Worm (Caenorhabditis elegans) whole organism, early embryonic: ENCODE measurements around the gene gst-33.
"Not testable (repeated sequence)": the region's sequence is repeated elsewhere in the genome, so short reads cannot be mapped to it uniquely, and the experiment has no call there.

Experiments
- B0310.2 ChIP-seq: sonication (generic microtip); optimal IDR thresholded peaks from 2 replicates; lab custom pipeline; 2016; ENCODE audit warnings: mild to moderate bottlenecking, missing genetic modification characterization, missing compliant biosample characterization
- F13C5.2 ChIP-seq: sonication (generic microtip); optimal IDR thresholded peaks from 2 replicates; lab custom pipeline; 2017; ENCODE audit warnings: mild to moderate bottlenecking, missing genetic modification characterization, inconsistent platforms, missing compliant biosample characterization
- aly-1 ChIP-seq: sonication (generic microtip); optimal IDR thresholded peaks from 2 replicates; lab custom pipeline; 2016; ENCODE audit warnings: missing genetic modification characterization, missing compliant biosample characterization
- ama-1 ChIP-seq: fragments of 150-350 bp; optimal IDR thresholded peaks from 2 replicates; lab custom pipeline; 2014
- ceh-13 ChIP-seq: fragments of 200-800 bp; sonication (Bioruptor generic); optimal IDR thresholded peaks from 2 replicates; lab custom pipeline; 2018; ENCODE audit warnings: mild to moderate bottlenecking, missing genetic modification characterization, missing compliant biosample characterization
- ceh-36 ChIP-seq: sonication (generic microtip); optimal IDR thresholded peaks from 2 replicates; lab custom pipeline; 2016; ENCODE audit warnings: missing genetic modification characterization, inconsistent platforms, missing compliant biosample characterization
- ets-7 ChIP-seq: sonication (generic microtip); optimal IDR thresholded peaks from 2 replicates; lab custom pipeline; 2016; ENCODE audit warnings: missing genotype, missing genetic modification characterization, missing compliant biosample characterization
- flt-1 ChIP-seq: fragments of 200-800 bp; sonication (Bioruptor generic); IDR thresholded peaks from 2 replicates; pipeline ENCODE4 v1.3.6; 2022; ENCODE audit warnings: missing genetic modification characterization, missing compliant biosample characterization
- hmbx-1 ChIP-seq: sonication (generic microtip); optimal IDR thresholded peaks from 2 replicates; lab custom pipeline; 2016; ENCODE audit warnings: mild to moderate bottlenecking, missing genetic modification characterization, missing compliant biosample characterization
- hmg-4 ChIP-seq: fragments of 200-800 bp; sonication (Bioruptor generic); optimal IDR thresholded peaks from 2 replicates; lab custom pipeline; 2018; ENCODE audit warnings: mild to moderate bottlenecking, missing genetic modification characterization, missing compliant biosample characterization
- hnd-1 ChIP-seq: sonication (generic microtip); optimal IDR thresholded peaks from 2 replicates; lab custom pipeline; 2016; ENCODE audit warnings: missing genetic modification characterization, missing compliant biosample characterization
- pes-1 ChIP-seq: fragments of 200-800 bp; sonication (Bioruptor generic); IDR thresholded peaks from 2 replicates; pipeline ENCODE4 v1.3.6; 2022; ENCODE audit warnings: missing genetic modification reagents, missing genetic modification characterization, missing compliant biosample characterization
- scrt-1 ChIP-seq: fragments of 200-800 bp; sonication (Bioruptor generic); IDR thresholded peaks from 2 replicates; pipeline ENCODE4 v1.3.6; 2022; ENCODE audit warnings: missing genetic modification characterization, missing compliant biosample characterization
- sea-1 ChIP-seq: fragments of 200-800 bp; sonication (Bioruptor generic); conservative IDR thresholded peaks from 2 replicates; pipeline ENCODE4 v1.3.6; 2022; ENCODE audit warnings: missing genetic modification characterization, missing compliant biosample characterization
- tbx-11 ChIP-seq: fragments of 200-800 bp; sonication (Bioruptor generic); IDR thresholded peaks from 2 replicates; pipeline ENCODE4 v1.3.6; 2022; ENCODE audit warnings: missing genetic modification characterization, missing compliant biosample characterization
- tbx-37 ChIP-seq: fragments of 200-800 bp; sonication (Bioruptor generic); conservative IDR thresholded peaks from 2 replicates; pipeline ENCODE4 v1.3.6; 2022; ENCODE audit warnings: missing genetic modification reagents, missing genetic modification characterization, missing compliant biosample characterization
- tra-4 ChIP-seq: sonication (generic microtip); optimal IDR thresholded peaks from 2 replicates; lab custom pipeline; 2017; ENCODE audit warnings: missing genetic modification characterization, missing compliant biosample characterization

The gst-33 gene

DNA sequence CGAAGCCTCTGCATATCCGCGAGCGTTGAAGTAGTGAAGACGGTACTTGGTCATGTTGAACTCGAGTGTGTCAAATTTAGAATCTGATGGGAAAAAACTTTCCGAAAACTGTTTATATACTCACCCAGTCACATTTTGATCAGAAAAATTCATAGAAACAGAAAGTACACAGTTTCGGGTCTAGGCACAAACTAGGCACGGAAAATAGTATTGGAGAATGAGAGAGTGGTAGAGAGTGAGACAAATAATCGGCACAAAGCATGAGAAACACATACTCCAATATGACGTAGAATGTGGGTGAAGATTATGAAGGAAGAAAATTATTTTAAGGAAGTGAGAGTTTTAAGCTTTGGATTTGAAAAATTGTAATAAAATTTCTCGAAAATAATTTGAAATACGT is at the start of gene gst-33:
TSS of gene gst-33 (minus strand) at position 127 of the 400 bp plus-strand sequence.
- TF ChIP-seq pes-1 (GFP tag; lab: Robert Waterston, UW) (no peak), tra-4 (tag; lab: Kevin White, UChicago) (no peak), hmg-4 (GFP tag; lab: Kevin White, UChicago) (no peak), tbx-37 (GFP tag; lab: Robert Waterston, UW) (no peak), scrt-1 (GFP tag; lab: Robert Waterston, UW) (no peak), flt-1 (no peak), hnd-1 (tag; lab: Kevin White, UChicago) (no peak), ama-1 (lab: Kevin White, UChicago) (no peak), aly-1 (no peak)

DNA sequence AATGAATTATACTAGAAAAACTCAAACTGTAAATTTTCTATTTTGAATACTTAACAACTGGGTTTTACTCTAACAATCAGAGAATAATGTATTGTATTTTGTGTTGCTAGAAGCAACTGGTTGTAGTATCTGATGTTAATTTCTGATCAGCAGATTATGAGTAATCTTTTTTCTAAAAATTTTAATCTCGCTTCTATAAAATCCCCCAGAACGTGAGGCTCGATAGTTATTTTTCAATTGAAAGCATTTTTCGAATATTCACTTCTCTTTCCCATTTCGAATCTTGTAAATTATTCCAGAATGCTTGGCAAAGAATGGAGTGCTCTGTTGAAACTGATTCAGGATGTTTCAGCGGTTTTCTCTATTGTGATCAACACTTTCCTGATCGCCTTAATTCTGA is 49.5 kb upstream of the gst-33 start, which contains the start of gene str-227:
TSS of gene str-227 (plus strand) at position 301 of the 400 bp plus-strand sequence.
- TF ChIP-seq tbx-37 (GFP tag; lab: Robert Waterston, UW) = no peak
- TF ChIP-seq B0310.2 (tag; lab: Kevin White, UChicago) = no peak
- TF ChIP-seq pes-1 (GFP tag; lab: Robert Waterston, UW) = no peak
- TF ChIP-seq ceh-13 (GFP tag; lab: Kevin White, UChicago) = no peak
- TF ChIP-seq scrt-1 (GFP tag; lab: Robert Waterston, UW) = no peak
- no peak for TF ChIP-seq ceh-36 (tag; lab: Kevin White, UChicago)
- TF ChIP-seq tbx-11 (GFP tag; lab: Robert Waterston, UW) = no peak
- no peak for TF ChIP-seq hmg-4 (GFP tag; lab: Kevin White, UChicago)
- TF ChIP-seq hnd-1 (tag; lab: Kevin White, UChicago) = no peak
- TF ChIP-seq hmbx-1 = no peak
- TF ChIP-seq aly-1 = no peak
- TF ChIP-seq flt-1 = no peak
- TF ChIP-seq F13C5.2 (tag; lab: Kevin White, UChicago) = no peak
- no peak for TF ChIP-seq sea-1 (GFP tag; lab: Robert Waterston, UW)
- no peak for TF ChIP-seq ets-7 (tag; lab: Kevin White, UChicago)
- TF ChIP-seq tra-4 (tag; lab: Kevin White, UChicago) = no peak
- TF ChIP-seq ama-1 (lab: Kevin White, UChicago) = no peak

DNA sequence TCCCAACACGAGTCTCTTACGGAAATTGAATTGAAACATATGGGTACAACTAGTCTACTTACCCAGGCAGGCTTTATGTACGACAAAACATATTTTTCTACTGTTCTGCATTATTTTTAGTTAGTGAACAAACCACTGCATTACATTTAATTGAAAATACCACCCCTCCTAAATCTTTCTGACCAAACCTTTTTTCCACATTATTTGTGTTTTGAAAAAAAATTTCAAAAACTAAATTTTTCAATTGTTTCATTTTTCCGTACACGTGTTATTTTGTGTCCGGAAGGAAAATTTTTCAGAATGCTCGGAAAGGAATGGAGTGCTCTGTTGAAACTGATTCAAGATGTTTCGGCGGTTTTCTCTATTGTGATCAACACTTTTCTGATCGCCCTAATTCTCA is 44.0 kb upstream of the gst-33 start, which contains the start of gene str-226:
TSS of gene str-226 (plus strand) at position 301 of the 400 bp plus-strand sequence.
- TF ChIP-seq flt-1 (no peak), hnd-1 (tag; lab: Kevin White, UChicago) (no peak), tbx-11 (GFP tag; lab: Robert Waterston, UW) (no peak), sea-1 (GFP tag; lab: Robert Waterston, UW) (no peak), ama-1 (lab: Kevin White, UChicago) (no peak), ceh-36 (tag; lab: Kevin White, UChicago) (no peak), hmbx-1 (no peak), ceh-13 (GFP tag; lab: Kevin White, UChicago) (no peak), scrt-1 (GFP tag; lab: Robert Waterston, UW) (no peak), tra-4 (tag; lab: Kevin White, UChicago) (no peak), F13C5.2 (tag; lab: Kevin White, UChicago) (no peak), ets-7 (tag; lab: Kevin White, UChicago) (no peak), hmg-4 (GFP tag; lab: Kevin White, UChicago) (no peak), pes-1 (GFP tag; lab: Robert Waterston, UW) (no peak), tbx-37 (GFP tag; lab: Robert Waterston, UW) (no peak), aly-1 (no peak), B0310.2 (tag; lab: Kevin White, UChicago) (no peak)

DNA sequence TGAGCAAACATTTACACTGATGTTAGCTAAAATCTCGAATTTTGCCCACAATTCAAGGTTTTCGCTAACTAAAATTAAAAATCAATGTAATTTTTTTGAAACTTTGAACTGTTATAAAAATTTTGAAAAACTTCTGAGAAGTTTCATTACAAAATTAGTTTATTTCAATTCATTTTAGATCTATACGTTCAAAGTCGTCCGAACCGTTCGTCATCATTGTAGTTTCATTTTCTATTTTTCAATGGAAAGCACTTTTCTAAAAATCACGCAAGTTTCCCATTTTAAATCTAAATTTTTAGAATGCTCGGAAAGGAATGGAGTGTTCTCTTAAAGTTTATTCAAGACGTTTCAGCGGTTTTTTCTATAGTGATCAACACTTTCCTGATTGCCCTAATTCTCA is 41.5 kb upstream of the gst-33 start, which contains the start of gene str-228:
TSS of gene str-228 (plus strand) at position 301 of the 400 bp plus-strand sequence.
- TF ChIP-seq ceh-36 (tag; lab: Kevin White, UChicago) (no peak), ets-7 (tag; lab: Kevin White, UChicago) (no peak), scrt-1 (GFP tag; lab: Robert Waterston, UW) (no peak), pes-1 (GFP tag; lab: Robert Waterston, UW) (no peak), hmg-4 (GFP tag; lab: Kevin White, UChicago) (no peak), flt-1 (no peak), ama-1 (lab: Kevin White, UChicago) (no peak), aly-1 (no peak), tra-4 (tag; lab: Kevin White, UChicago) (no peak), ceh-13 (GFP tag; lab: Kevin White, UChicago) (no peak), F13C5.2 (tag; lab: Kevin White, UChicago) (no peak)

DNA sequence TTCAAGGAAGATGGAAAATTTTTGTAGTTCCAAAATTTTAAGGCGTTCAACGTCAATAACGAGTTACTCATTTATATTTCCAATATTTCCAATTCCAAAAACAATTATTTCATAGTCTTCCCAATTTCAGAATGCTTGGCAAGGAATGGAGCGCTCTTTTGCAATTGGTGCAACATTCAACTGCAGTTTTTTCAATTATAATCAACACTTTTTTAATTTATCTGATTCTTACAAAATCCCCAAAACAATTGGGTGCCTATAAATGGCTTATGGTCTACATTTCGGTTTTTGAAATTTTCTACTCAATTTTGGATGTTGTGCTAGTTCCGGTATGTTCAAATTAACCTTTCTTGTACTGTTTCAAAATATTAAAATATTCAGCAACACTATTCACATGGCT is 39.3 kb upstream of the gst-33 start, which contains the start of gene str-225:
TSS of gene str-225 (plus strand) at position 132 of the 400 bp plus-strand sequence.
- TF ChIP-seq sea-1 (GFP tag; lab: Robert Waterston, UW) (no peak), ama-1 (lab: Kevin White, UChicago) (no peak), F13C5.2 (tag; lab: Kevin White, UChicago) (no peak), hnd-1 (tag; lab: Kevin White, UChicago) (no peak), ets-7 (tag; lab: Kevin White, UChicago) (no peak), hmg-4 (GFP tag; lab: Kevin White, UChicago) (no peak), aly-1 (no peak), tbx-37 (GFP tag; lab: Robert Waterston, UW) (no peak), flt-1 (no peak), pes-1 (GFP tag; lab: Robert Waterston, UW) (no peak), tbx-11 (GFP tag; lab: Robert Waterston, UW) (no peak), hmbx-1 (no peak), B0310.2 (tag; lab: Kevin White, UChicago) (no peak), ceh-13 (GFP tag; lab: Kevin White, UChicago) (no peak), tra-4 (tag; lab: Kevin White, UChicago) (no peak), scrt-1 (GFP tag; lab: Robert Waterston, UW) (no peak)

DNA sequence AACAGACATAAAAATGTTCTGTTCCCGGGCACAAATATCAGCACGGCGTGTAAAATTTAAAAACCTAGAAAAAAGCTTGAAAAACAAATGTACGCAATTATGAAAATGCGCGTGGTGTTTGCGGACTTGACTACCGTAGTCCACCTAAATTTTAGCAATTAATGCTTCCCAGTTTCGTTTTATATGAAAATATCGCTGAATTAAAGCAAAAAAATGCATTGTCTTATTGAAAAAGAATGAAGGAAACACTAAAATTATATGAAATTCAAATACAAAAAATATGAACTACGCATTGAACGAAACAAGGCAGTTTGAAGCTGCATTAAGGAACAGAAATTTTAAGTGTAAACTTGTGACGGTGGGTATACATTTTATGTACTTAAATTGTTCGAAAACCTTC is 37.9 kb upstream of the gst-33 start, which contains the start of gene ugt-64:
TSS of gene ugt-64 (minus strand) at position 101 of the 400 bp plus-strand sequence.
- TF ChIP-seq ama-1 (lab: Kevin White, UChicago); ceh-13 (GFP tag; lab: Kevin White, UChicago); ceh-36 (tag; lab: Kevin White, UChicago): not testable (repeated sequence)

DNA sequence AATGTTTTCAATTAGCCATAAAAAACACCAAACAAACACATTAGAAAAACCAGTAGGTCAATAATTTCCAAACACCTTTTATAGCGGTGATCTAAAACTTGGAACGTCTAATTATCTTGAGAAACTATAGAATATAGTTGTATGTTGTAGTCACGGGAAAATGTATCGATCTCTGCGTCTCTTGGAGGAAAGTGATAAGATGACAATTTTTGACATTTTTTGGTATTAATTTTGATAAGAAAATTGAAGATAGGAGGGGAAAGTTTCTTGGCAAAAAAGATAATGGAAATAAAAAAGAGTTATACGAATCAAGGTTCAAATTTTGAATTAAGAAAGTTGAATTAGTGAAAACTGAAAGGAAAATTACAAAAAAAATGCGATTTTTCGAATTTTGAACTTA is 37.4 kb upstream of the gst-33 start:
- TF ChIP-seq F13C5.2 (tag; lab: Kevin White, UChicago) (no peak), hnd-1 (tag; lab: Kevin White, UChicago) (no peak), hmg-4 (GFP tag; lab: Kevin White, UChicago) (no peak), scrt-1 (GFP tag; lab: Robert Waterston, UW) (no peak), flt-1 (no peak), tbx-11 (GFP tag; lab: Robert Waterston, UW) (no peak), aly-1 (no peak), ceh-13 (GFP tag; lab: Kevin White, UChicago) (no peak), B0310.2 (tag; lab: Kevin White, UChicago) (no peak), sea-1 (GFP tag; lab: Robert Waterston, UW) (no peak), ets-7 (tag; lab: Kevin White, UChicago) (no peak), ceh-36 (tag; lab: Kevin White, UChicago) (no peak), pes-1 (GFP tag; lab: Robert Waterston, UW) (no peak), ama-1 (lab: Kevin White, UChicago) (no peak), hmbx-1 (no peak), tbx-37 (GFP tag; lab: Robert Waterston, UW) (no peak), tra-4 (tag; lab: Kevin White, UChicago) (no peak)
